Fruit fly (Drosophila melanogaster) whole organism, adult: Measurements from ENCODE around the gene Srg3.
A peak's percentile ranks its signal among the peaks of the same experiment; 100 is the strongest.

ENCODE experiments used
- CG1620 ChIP-seq: fragments of 200-800 bp; sonication (Bioruptor generic); optimal IDR thresholded peaks from 2 replicates; lab custom pipeline; 2016; ENCODE audit warnings: missing biosample characterization, missing genetic modification characterization
- CG5204 ChIP-seq: fragments of 200-800 bp; sonication (Bioruptor generic); optimal IDR thresholded peaks from 2 replicates; lab custom pipeline; 2016; ENCODE audit warnings: missing biosample characterization, missing genetic modification characterization
- CG7045 ChIP-seq: fragments of 200-800 bp; sonication (Bioruptor generic); optimal IDR thresholded peaks from 2 replicates; lab custom pipeline; 2017; ENCODE audit warnings: missing biosample characterization, mild to moderate bottlenecking, missing genetic modification characterization
- Clk ChIP-seq: fragments of 200-800 bp; sonication (Bioruptor generic); optimal IDR thresholded peaks from 2 replicates; lab custom pipeline; 2017; ENCODE audit warnings: missing biosample characterization, missing genetic modification characterization
- Crg-1 ChIP-seq: fragments of 200-800 bp; sonication (Bioruptor generic); optimal IDR thresholded peaks from 2 replicates; lab custom pipeline; 2016; ENCODE audit warnings: missing biosample characterization, missing genetic modification characterization
- Mnt ChIP-seq: fragments of 200-800 bp; sonication (Bioruptor generic); optimal IDR thresholded peaks from 2 replicates; lab custom pipeline; 2016; ENCODE audit warnings: missing biosample characterization, mild to moderate bottlenecking, missing genetic modification characterization
- kay ChIP-seq: fragments of 200-800 bp; sonication (Bioruptor generic); peaks from one replicate; lab custom pipeline; 2016; ENCODE audit warnings: missing biosample characterization, missing genetic modification characterization, borderline replicate concordance
- ovo ChIP-seq: fragments of 200-800 bp; sonication (Bioruptor generic); optimal IDR thresholded peaks from 2 replicates; lab custom pipeline; 2016; ENCODE audit warnings: missing biosample characterization, missing genetic modification characterization
- tj ChIP-seq: fragments of 200-800 bp; sonication (Bioruptor generic); optimal IDR thresholded peaks from 3 replicates; lab custom pipeline; 2017; ENCODE audit warnings: missing biosample characterization, mild to moderate bottlenecking, missing genetic modification characterization, moderate library complexity
- toe ChIP-seq: fragments of 200-800 bp; sonication (Bioruptor generic); optimal IDR thresholded peaks from 2 replicates; lab custom pipeline; 2016; ENCODE audit warnings: missing biosample characterization, missing genetic modification characterization

DNA sequence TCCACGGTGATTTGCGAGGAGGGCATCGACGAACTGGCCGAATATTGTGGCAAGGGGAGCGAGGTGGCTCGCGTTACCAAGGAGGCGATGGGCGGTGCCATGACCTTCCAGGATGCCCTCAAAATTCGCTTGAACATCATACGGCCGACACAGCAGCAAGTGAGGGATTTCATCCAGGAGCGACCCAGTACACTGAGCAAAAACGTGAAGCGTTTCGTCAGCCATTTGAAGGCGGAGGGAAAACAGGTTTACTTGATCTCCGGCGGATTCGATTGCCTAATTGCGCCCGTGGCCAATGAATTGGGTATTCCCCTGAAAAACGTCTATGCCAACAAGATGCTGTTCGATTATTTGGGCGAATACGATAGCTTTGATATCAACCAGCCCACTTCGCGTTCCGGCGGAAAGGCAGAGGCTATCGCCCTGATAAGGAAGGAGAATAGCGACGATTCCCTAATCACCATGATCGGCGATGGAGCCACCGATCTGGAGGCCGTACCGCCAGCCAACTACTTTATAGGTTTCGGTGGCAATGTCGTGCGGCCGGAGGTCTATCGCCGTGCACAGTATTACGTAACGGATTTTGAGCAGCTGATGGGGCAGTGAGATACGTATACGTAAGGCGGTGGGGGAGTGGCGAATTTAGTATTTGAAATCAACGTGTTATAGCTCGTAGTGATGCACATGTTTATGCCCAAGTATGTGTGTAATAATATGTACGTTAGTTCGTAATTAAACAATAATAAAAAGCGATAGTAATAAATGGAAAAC is 19.1 kb upstream of the Srg3 start:
- TF ChIP-seq toe (GFP tag; lab: Kevin White, UChicago) (no peak), CG1620 (no peak), CG7045 (no peak), tj (no peak), ovo (no peak), CG5204 (GFP tag; lab: Kevin White, UChicago) (no peak), kay (GFP tag; lab: Kevin White, UChicago) (no peak), Mnt (GFP tag; lab: Kevin White, UChicago) (peak; percentile 50), Clk (no peak), Crg-1 (GFP tag; lab: Kevin White, UChicago) (no peak)
